Worm (Caenorhabditis elegans) whole organism, young adult: ENCODE results near the gene T22D1.18.

Experiments
- F23B12.7 ChIP-seq: sonication (generic microtip); optimal IDR thresholded peaks from 2 replicates; lab custom pipeline; 2017; ENCODE audit warnings: missing genetic modification characterization, mild to moderate bottlenecking, missing compliant biosample characterization, antibody characterized with exemption, moderate library complexity; ENCODE audit not compliant: insufficient read depth
- F37B4.10 ChIP-seq: fragments of 200-800 bp; sonication (Bioruptor generic); IDR thresholded peaks from 2 replicates; pipeline ENCODE4 v1.3.6; 2022; ENCODE audit warnings: missing genetic modification characterization, missing compliant biosample characterization
- F49E8.2 ChIP-seq: sonication (generic microtip); optimal IDR thresholded peaks from 3 replicates; lab custom pipeline; 2017; ENCODE audit warnings: missing genetic modification characterization, mild to moderate bottlenecking, missing compliant biosample characterization, antibody characterized with exemption, moderate library complexity; ENCODE audit not compliant: insufficient read depth
- hmg-20 ChIP-seq: fragments of 200-800 bp; sonication (Bioruptor generic); IDR thresholded peaks from 2 replicates; pipeline ENCODE4 v1.3.6; 2022; ENCODE audit warnings: missing genetic modification reagents, missing genetic modification characterization, missing compliant biosample characterization
- let-526 ChIP-seq: fragments of 200-800 bp; sonication (Bioruptor generic); IDR thresholded peaks from 2 replicates; pipeline ENCODE4 v1.3.6; 2022; ENCODE audit warnings: missing genetic modification reagents, missing genetic modification characterization, missing compliant biosample characterization
- nhr-179 ChIP-seq: sonication (generic microtip); optimal IDR thresholded peaks from 2 replicates; lab custom pipeline; 2016; ENCODE audit warnings: mild to moderate bottlenecking, missing genetic modification characterization, missing compliant biosample characterization
- unc-62 ChIP-seq: fragments of 150-350 bp; optimal IDR thresholded peaks from 2 replicates; lab custom pipeline; 2014; ENCODE audit warnings: missing biosample characterization, missing genetic modification reagents, missing genetic modification characterization
- ztf-22 ChIP-seq: fragments of 200-800 bp; sonication (Bioruptor generic); optimal IDR thresholded peaks from 2 replicates; lab custom pipeline; 2018; ENCODE audit warnings: mild to moderate bottlenecking, missing genetic modification characterization, moderate library complexity, missing compliant biosample characterization

- TF ChIP-seq ztf-22 (GFP tag; lab: Kevin White, UChicago): no peak
- TF ChIP-seq nhr-179: no peak
- TF ChIP-seq unc-62 (GFP tag; lab: Kevin White, UChicago): no peak
- TF ChIP-seq let-526: no peak
- no peak for TF ChIP-seq F49E8.2 (tag; lab: Kevin White, UChicago)
- no peak for TF ChIP-seq hmg-20
- no peak for TF ChIP-seq F37B4.10 (GFP tag; lab: Robert Waterston, UW)
- no peak for TF ChIP-seq F23B12.7 (tag; lab: Kevin White, UChicago)
Measured at ce11 chrIV:6946832-6947231, 26.9 kb upstream of the T22D1.18 start.
